Worm (Caenorhabditis elegans): ENCODE data around the gene cyb-3.

ce11 chrV:15445437-15445836 is 49.9 kb downstream of the cyb-3 start, which contains the start of gene srh-239:
- TF ChIP-seq hmg-4 (GFP tag; optimal IDR thresholded peaks at IDR 0.05) (no peak), F13C5.2 (tag; optimal IDR thresholded peaks at IDR 0.05) (no peak), hnd-1 (tag; optimal IDR thresholded peaks at IDR 0.05) (no peak), aly-1 (tag; optimal IDR thresholded peaks at IDR 0.05) (no peak)
